Fruit fly (Drosophila melanogaster) whole organism, embryonic: Measurements from ENCODE around the gene Ilp6.

Source experiments
- CG10462 ChIP-seq: fragments of 200-800 bp; sonication (Bioruptor generic); optimal IDR thresholded peaks from 2 replicates; lab custom pipeline; 2016; ENCODE audit warnings: missing biosample characterization, missing genetic modification characterization
- CG10543 ChIP-seq: fragments of 200-800 bp; sonication (Bioruptor generic); optimal IDR thresholded peaks from 3 replicates; lab custom pipeline; 2017; ENCODE audit warnings: missing biosample characterization, mild to moderate bottlenecking, missing genetic modification characterization, moderate library complexity
- CG11247 ChIP-seq: fragments of 200-800 bp; sonication (Bioruptor generic); IDR thresholded peaks from 2 replicates; pipeline ENCODE4 v1.3.6; 2022; ENCODE audit warnings: missing biosample characterization, missing genetic modification characterization
- CG12104 ChIP-seq: fragments of 200-800 bp; sonication (Bioruptor generic); optimal IDR thresholded peaks from 3 replicates; lab custom pipeline; 2016; ENCODE audit warnings: missing biosample characterization, missing genetic modification characterization
- CG12659 ChIP-seq: fragments of 200-800 bp; sonication (Bioruptor generic); optimal IDR thresholded peaks from 3 replicates; lab custom pipeline; 2017; ENCODE audit warnings: mild to moderate bottlenecking, missing biosample characterization, missing genetic modification reagents, missing genetic modification characterization
- CG14050 ChIP-seq: fragments of 200-800 bp; sonication (Bioruptor generic); IDR thresholded peaks from 3 replicates; pipeline ENCODE4 v1.3.6; 2022; ENCODE audit warnings: missing biosample characterization, missing genetic modification characterization
- CG15601 ChIP-seq: fragments of 200-800 bp; sonication (Bioruptor generic); optimal IDR thresholded peaks from 3 replicates; lab custom pipeline; 2019; ENCODE audit warnings: missing biosample characterization, mild to moderate bottlenecking, missing genetic modification characterization, moderate library complexity
- CG17612 ChIP-seq: fragments of 200-800 bp; sonication (Bioruptor generic); IDR thresholded peaks from 2 replicates; pipeline ENCODE4 v1.3.6; 2022; ENCODE audit warnings: missing biosample characterization, missing genetic modification characterization
- CG2199 ChIP-seq: fragments of 200-800 bp; sonication (Bioruptor generic); IDR thresholded peaks from 3 replicates; pipeline ENCODE4 v1.3.6; 2022; ENCODE audit warnings: missing biosample characterization, missing genetic modification characterization
- CG31365 ChIP-seq: fragments of 200-800 bp; sonication (Bioruptor generic); optimal IDR thresholded peaks from 2 replicates; lab custom pipeline; 2018; ENCODE audit warnings: missing biosample characterization, mild to moderate bottlenecking, missing genetic modification characterization
- CG31388 ChIP-seq: fragments of 200-800 bp; sonication (Bioruptor generic); optimal IDR thresholded peaks from 2 replicates; lab custom pipeline; 2016; ENCODE audit warnings: missing biosample characterization, missing genetic modification characterization
- CG4328 ChIP-seq: fragments of 200-800 bp; sonication (Bioruptor generic); optimal IDR thresholded peaks from 3 replicates; lab custom pipeline; 2017; ENCODE audit warnings: missing biosample characterization, missing genetic modification reagents, missing genetic modification characterization
- CG5180 ChIP-seq: fragments of 200-800 bp; sonication (Bioruptor generic); optimal IDR thresholded peaks from 3 replicates; lab custom pipeline; 2017; ENCODE audit warnings: missing biosample characterization, missing genetic modification characterization, mild to moderate bottlenecking, moderate library complexity, missing genetic modification reagents
- CG6654 ChIP-seq: fragments of 200-800 bp; sonication (Bioruptor generic); optimal IDR thresholded peaks from 2 replicates; lab custom pipeline; 2017; ENCODE audit warnings: missing biosample characterization, mild to moderate bottlenecking, missing genetic modification characterization
- CG6683 ChIP-seq: fragments of 200-800 bp; sonication (Bioruptor generic); optimal IDR thresholded peaks from 2 replicates; lab custom pipeline; 2017; ENCODE audit warnings: missing biosample characterization, mild to moderate bottlenecking, missing genetic modification characterization, missing genetic modification reagents
- CG6765 ChIP-seq: fragments of 200-800 bp; sonication (Bioruptor generic); optimal IDR thresholded peaks from 3 replicates; lab custom pipeline; 2017; ENCODE audit warnings: missing biosample characterization, mild to moderate bottlenecking, missing genetic modification characterization
- CG7928 ChIP-seq: fragments of 200-800 bp; sonication (Bioruptor generic); optimal IDR thresholded peaks from 2 replicates; lab custom pipeline; 2017; ENCODE audit warnings: missing biosample characterization, mild to moderate bottlenecking, missing genetic modification characterization
- CG7963 ChIP-seq: fragments of 200-800 bp; sonication (Bioruptor generic); IDR thresholded peaks from 3 replicates; pipeline ENCODE4 v1.3.6; 2022; ENCODE audit warnings: missing biosample characterization, missing genetic modification characterization; ENCODE audit not compliant: partially characterized antibody
- CG7987 ChIP-seq: fragments of 200-800 bp; sonication (Bioruptor generic); optimal IDR thresholded peaks from 2 replicates; lab custom pipeline; 2018; ENCODE audit warnings: missing biosample characterization, mild to moderate bottlenecking, missing genetic modification characterization, moderate library complexity
- CG8478 ChIP-seq: fragments of >200 bp; optimal IDR thresholded peaks from 2 replicates; lab custom pipeline; 2018
- CG9727 ChIP-seq: fragments of 200-800 bp; sonication (Bioruptor generic); optimal IDR thresholded peaks from 3 replicates; lab custom pipeline; 2017; ENCODE audit warnings: missing biosample characterization, mild to moderate bottlenecking, missing genetic modification characterization
- CG9876 ChIP-seq: fragments of 200-800 bp; sonication (Bioruptor generic); optimal IDR thresholded peaks from 2 replicates; lab custom pipeline; 2016; ENCODE audit warnings: missing biosample characterization, missing genetic modification characterization
- CG9932 ChIP-seq: fragments of 200-800 bp; sonication (Bioruptor generic); IDR thresholded peaks from 2 replicates; pipeline ENCODE4 v1.3.6; 2022; ENCODE audit warnings: missing biosample characterization, missing genetic modification characterization
- CkIIα-i1 ChIP-seq: fragments of 200-800 bp; sonication (Bioruptor generic); IDR thresholded peaks from 2 replicates; pipeline ENCODE4 v1.3.6; 2022; ENCODE audit warnings: missing biosample characterization, missing genetic modification characterization
- Kr ChIP-seq: fragments of 200-800 bp; sonication (Bioruptor generic); optimal IDR thresholded peaks from 2 replicates; lab custom pipeline; 2017; ENCODE audit warnings: missing biosample characterization, mild to moderate bottlenecking, missing genetic modification characterization
- Lpt ChIP-seq: fragments of >200 bp; optimal IDR thresholded peaks from 2 replicates; lab custom pipeline; 2018; ENCODE audit warnings: missing biosample characterization, missing genetic modification characterization
- Max ChIP-seq: fragments of 200-800 bp; sonication (Bioruptor generic); optimal IDR thresholded peaks from 2 replicates; lab custom pipeline; 2016; ENCODE audit warnings: missing biosample characterization, mild to moderate bottlenecking, missing genetic modification characterization
- NC2α ChIP-seq: fragments of 200-800 bp; sonication (Bioruptor generic); optimal IDR thresholded peaks from 2 replicates; lab custom pipeline; 2016; ENCODE audit warnings: missing biosample characterization, missing genetic modification characterization
- NC2β ChIP-seq: fragments of 200-800 bp; sonication (Bioruptor generic); optimal IDR thresholded peaks from 2 replicates; lab custom pipeline; 2016; ENCODE audit warnings: missing biosample characterization, missing genetic modification characterization
- Ptx1 ChIP-seq: fragments of 200-800 bp; sonication (Bioruptor generic); IDR thresholded peaks from 2 replicates; pipeline ENCODE4 v1.3.6; 2022; ENCODE audit warnings: missing biosample characterization, missing genetic modification characterization
- Six4 ChIP-seq: fragments of 200-800 bp; sonication (Bioruptor generic); optimal IDR thresholded peaks from 2 replicates; lab custom pipeline; 2016; ENCODE audit warnings: missing biosample characterization, missing genetic modification characterization
- ash1 ChIP-seq: fragments of 200-800 bp; sonication (Bioruptor generic); optimal IDR thresholded peaks from 2 replicates; lab custom pipeline; 2018; ENCODE audit warnings: missing biosample characterization, mild to moderate bottlenecking, missing genetic modification characterization
- chm ChIP-seq: fragments of 200-800 bp; sonication (Bioruptor generic); IDR thresholded peaks from 2 replicates; pipeline ENCODE4 v1.3.6; 2022; ENCODE audit warnings: missing biosample characterization, missing genetic modification characterization
- crp ChIP-seq, 2 experiments: fragments of 200-800 bp; sonication (Bioruptor generic); optimal IDR thresholded peaks; 2 replicates in 1 of 2; 3 replicates in 1 of 2; lab custom pipeline; 2017; ENCODE audit warnings: missing biosample characterization in 2 of 2, missing genetic modification characterization in 2 of 2, mild to moderate bottlenecking in 1 of 2, moderate library complexity in 1 of 2
- danr ChIP-seq: fragments of 200-800 bp; sonication (Bioruptor generic); IDR thresholded peaks from 2 replicates; pipeline ENCODE4 v1.3.6; 2022; ENCODE audit warnings: missing biosample characterization, missing genetic modification characterization
- dimm ChIP-seq: fragments of 200-800 bp; sonication (Bioruptor generic); IDR thresholded peaks from 2 replicates; pipeline ENCODE4 v1.3.6; 2022; ENCODE audit warnings: missing biosample characterization, missing genetic modification characterization
- eyg ChIP-seq: fragments of 200-800 bp; sonication (Bioruptor generic); optimal IDR thresholded peaks from 3 replicates; lab custom pipeline; 2016; ENCODE audit warnings: missing biosample characterization, missing genetic modification characterization
- fru ChIP-seq: fragments of >200 bp; optimal IDR thresholded peaks from 2 replicates; lab custom pipeline; 2017
- ftz-f1 ChIP-seq: fragments of 200-800 bp; sonication (Bioruptor generic); optimal IDR thresholded peaks from 2 replicates; lab custom pipeline; 2016; ENCODE audit warnings: missing biosample characterization, missing genetic modification characterization
- fu2 ChIP-seq: fragments of 200-800 bp; sonication (Bioruptor generic); optimal IDR thresholded peaks from 2 replicates; lab custom pipeline; 2016; ENCODE audit warnings: missing biosample characterization, missing genetic modification characterization
- grau ChIP-seq: fragments of 200-800 bp; optimal IDR thresholded peaks from 3 replicates; lab custom pipeline; 2019; ENCODE audit warnings: missing biosample characterization, mild to moderate bottlenecking, missing genetic modification characterization, moderate library complexity
- lmd ChIP-seq: fragments of 200-800 bp; sonication (Bioruptor generic); IDR thresholded peaks from 2 replicates; pipeline ENCODE4 v1.3.6; 2022; ENCODE audit warnings: missing biosample characterization, missing genetic modification characterization
- lov ChIP-seq, 2 experiments: fragments of 200-800 bp in 1 of 2; fragments of >200 bp in 1 of 2; sonication (Bioruptor generic) in 1 of 2; IDR thresholded peaks in 1 of 2; optimal IDR thresholded peaks in 1 of 2; 2 replicates in 1 of 2; 3 replicates in 1 of 2; pipeline versions ENCODE4 v1.3.6 to Lab custom; 2017 to 2022; ENCODE audit warnings: missing biosample characterization in 1 of 2, missing genetic modification characterization in 1 of 2
- mirr ChIP-seq: fragments of 200-800 bp; sonication (Bioruptor generic); optimal IDR thresholded peaks from 3 replicates; lab custom pipeline; 2018; ENCODE audit warnings: missing biosample characterization, mild to moderate bottlenecking, missing genetic modification characterization
- p53 ChIP-seq: fragments of 200-800 bp; sonication (Bioruptor generic); optimal IDR thresholded peaks from 2 replicates; lab custom pipeline; 2016; ENCODE audit warnings: missing biosample characterization, missing genetic modification characterization
- scrt ChIP-seq: fragments of 200-800 bp; sonication (Bioruptor generic); optimal IDR thresholded peaks from 2 replicates; lab custom pipeline; 2018; ENCODE audit warnings: missing biosample characterization, mild to moderate bottlenecking, missing genetic modification characterization, moderate library complexity
- sd ChIP-seq: fragments of 200-800 bp; sonication (Bioruptor generic); optimal IDR thresholded peaks from 3 replicates; lab custom pipeline; 2018; ENCODE audit warnings: missing biosample characterization, mild to moderate bottlenecking, missing genetic modification characterization, moderate library complexity
- sisA ChIP-seq: fragments of 200-800 bp; sonication (Bioruptor generic); IDR thresholded peaks from 2 replicates; pipeline ENCODE4 v1.3.6; 2022; ENCODE audit warnings: missing biosample characterization, missing genetic modification characterization
- sqz ChIP-seq: fragments of 200-800 bp; sonication (Bioruptor generic); optimal IDR thresholded peaks from 3 replicates; lab custom pipeline; 2018; ENCODE audit warnings: missing biosample characterization, mild to moderate bottlenecking, missing genetic modification characterization
- tap ChIP-seq: fragments of 200-800 bp; optimal IDR thresholded peaks from 3 replicates; lab custom pipeline; 2019; ENCODE audit warnings: missing biosample characterization, mild to moderate bottlenecking, missing genetic modification characterization, moderate library complexity
- tio ChIP-seq: fragments of 200-800 bp; sonication (Bioruptor generic); optimal IDR thresholded peaks from 2 replicates; lab custom pipeline; 2017; ENCODE audit warnings: missing biosample characterization, missing genetic modification characterization, inconsistent platforms
- zen2 ChIP-seq: fragments of 200-800 bp; sonication (Bioruptor generic); IDR thresholded peaks from 3 replicates; pipeline ENCODE4 v1.3.6; 2022; ENCODE audit warnings: missing biosample characterization, missing genetic modification characterization; ENCODE audit not compliant: partially characterized antibody

The Ilp6 gene

dm6 chrX:2306307-2306706 lies 28.2 kb downstream of the Ilp6 start (continued):
- TF ChIP-seq mirr (GFP tag; lab: Kevin White, UChicago) = no peak
- no peak for TF ChIP-seq tio (GFP tag; lab: Kevin White, UChicago)
- TF ChIP-seq fru = no peak
- TF ChIP-seq scrt = peak; percentile 2
- no peak for TF ChIP-seq ash1
- TF ChIP-seq NC2β = no peak
- no peak for TF ChIP-seq zen2 (GFP tag; lab: Robert Waterston, UW)
- TF ChIP-seq Lpt (GFP tag; lab: Kevin White, UChicago) = no peak
- no peak for TF ChIP-seq CG6683
- peak; percentile 50 for TF ChIP-seq CG5180
- no peak for TF ChIP-seq CG4328 (GFP tag; lab: Kevin White, UChicago)
- no peak for TF ChIP-seq sd (tag; lab: Kevin White, UChicago)
- TF ChIP-seq CkIIα-i1 (GFP tag; lab: Robert Waterston, UW) = no peak
- peak; percentile 63 for TF ChIP-seq CG9727 (GFP tag; lab: Kevin White, UChicago)
- 0 out of 2 replicates have a peak, but pooled peaks have one; percentile 31 for TF ChIP-seq CG11247
- TF ChIP-seq lov (optimal IDR thresholded peaks at IDR 0.05; lab: Kevin White, UChicago) = no peak
- TF ChIP-seq lov (GFP tag; IDR thresholded peaks at IDR 0.05; lab: Robert Waterston, UW) = no peak
- no peak for TF ChIP-seq p53
- no peak for TF ChIP-seq Kr (GFP tag; lab: Kevin White, UChicago)
- TF ChIP-seq CG10462 (GFP tag; lab: Kevin White, UChicago) = no peak
- TF ChIP-seq Max (GFP tag; lab: Kevin White, UChicago) = peak; percentile 55
- TF ChIP-seq lmd = peak; percentile 66
- TF ChIP-seq chm (GFP tag; lab: Robert Waterston, UW) = 0 out of 2 replicates have a peak, but pooled peaks have one; percentile 19
- no peak for TF ChIP-seq ftz-f1 (GFP tag; lab: Kevin White, UChicago)
- peak; percentile 22 for TF ChIP-seq fu2 (GFP tag; lab: Kevin White, UChicago)
- TF ChIP-seq NC2α (GFP tag; lab: Kevin White, UChicago) = no peak
- 0 out of 2 replicates have a peak, but pooled peaks have one; percentile 22 for TF ChIP-seq danr (GFP tag; lab: Robert Waterston, UW)
- TF ChIP-seq CG7987 (GFP tag; lab: Kevin White, UChicago) = no peak
- peak; percentile 54 for TF ChIP-seq CG12659 (GFP tag; lab: Kevin White, UChicago)
- peak; percentile 40 for TF ChIP-seq tap
- peak; percentile 36 for TF ChIP-seq CG6765 (GFP tag; lab: Kevin White, UChicago)
- TF ChIP-seq CG9932 (GFP tag; lab: Robert Waterston, UW) = no peak
- TF ChIP-seq CG7928 (GFP tag; lab: Kevin White, UChicago) = no peak
- no peak for TF ChIP-seq CG9876 (GFP tag; lab: Kevin White, UChicago)
- no peak for TF ChIP-seq Six4 (GFP tag; lab: Kevin White, UChicago)
- TF ChIP-seq CG15601 = no peak
- TF ChIP-seq eyg (GFP tag; lab: Kevin White, UChicago) = peak; percentile 31
- TF ChIP-seq crp (GFP tag; optimal IDR thresholded peaks at IDR 0.05; lab: Kevin White, UChicago) = no peak
- no peak for TF ChIP-seq CG10543 (GFP tag; lab: Kevin White, UChicago)
- no peak for TF ChIP-seq CG7963 (GFP tag; lab: Robert Waterston, UW)
- peak; percentile 46 for TF ChIP-seq CG12104 (GFP tag; lab: Kevin White, UChicago)
- TF ChIP-seq CG31365 = no peak
- no peak for TF ChIP-seq CG8478 (lab: Kevin White, UChicago)
- TF ChIP-seq Ptx1 (GFP tag; lab: Robert Waterston, UW) = peak; percentile 79
- no peak for TF ChIP-seq dimm
- peak; percentile 58 for TF ChIP-seq grau (tag; lab: Kevin White, UChicago)
- peak; percentile 38; the same call in 1 of the 3 replicates for TF ChIP-seq CG14050 (GFP tag; lab: Robert Waterston, UW)
- peak; percentile 62 for TF ChIP-seq sisA (GFP tag; lab: Robert Waterston, UW)
- TF ChIP-seq CG2199 (GFP tag; lab: Robert Waterston, UW) = no peak
- TF ChIP-seq sqz (GFP tag; lab: Kevin White, UChicago) = no peak
- TF ChIP-seq CG31388 (GFP tag; lab: Kevin White, UChicago) = no peak
- no peak for TF ChIP-seq CG17612
- TF ChIP-seq CG6654 = peak; percentile 3
